Worm (Caenorhabditis elegans): ENCODE measurements around the gene svh-2.

- TF ChIP-seq ztf-23 (GFP tag; IDR thresholded peaks at IDR 0.05) (no peak), cog-1 (tag; optimal IDR thresholded peaks at IDR 0.05) (no peak), med-1 (GFP tag; optimal IDR thresholded peaks at IDR 0.05; ENCODE audit: insufficient read depth) (no peak)
Observed at ce11 chrX:6562378-6562856, 9.3 kb downstream of the svh-2 start, which contains the start of gene aaim-1.

Measured in whole organism, midembryonic.